Fruit fly (Drosophila melanogaster) whole organism, prepupa: ENCODE results near the gene mew.

Source experiments
- Blimp-1 ChIP-seq: fragments of 200-800 bp; sonication (Bioruptor generic); optimal IDR thresholded peaks from 3 replicates; lab custom pipeline; 2017; ENCODE audit warnings: missing biosample characterization, missing genetic modification characterization, mild to moderate bottlenecking, moderate library complexity, missing genetic modification reagents
- CG10631 ChIP-seq: fragments of 200-800 bp; sonication (Bioruptor generic); optimal IDR thresholded peaks from 2 replicates; lab custom pipeline; 2016; ENCODE audit warnings: missing biosample characterization, missing genetic modification characterization
- CG10669 ChIP-seq: fragments of 200-800 bp; sonication (Bioruptor generic); optimal IDR thresholded peaks from 3 replicates; lab custom pipeline; 2018; ENCODE audit warnings: missing biosample characterization, mild to moderate bottlenecking, missing genetic modification characterization, moderate library complexity
- CG11294 ChIP-seq: fragments of 200-800 bp; sonication (Bioruptor generic); IDR thresholded peaks from 2 replicates; pipeline ENCODE4 v1.3.6; 2022; ENCODE audit warnings: missing biosample characterization, missing genetic modification characterization
- CG11762 ChIP-seq: fragments of 200-800 bp; sonication (Bioruptor generic); optimal IDR thresholded peaks from 3 replicates; lab custom pipeline; 2016; ENCODE audit warnings: missing biosample characterization, missing genetic modification characterization; ENCODE audit not compliant: insufficient read depth
- CG11902 ChIP-seq: fragments of 200-800 bp; sonication (Bioruptor generic); optimal IDR thresholded peaks from 3 replicates; lab custom pipeline; 2016; ENCODE audit warnings: missing biosample characterization, missing genetic modification characterization
- CG15336 ChIP-seq: fragments of 200-800 bp; sonication (Bioruptor generic); IDR thresholded peaks from 2 replicates; pipeline ENCODE4 v1.3.6; 2022; ENCODE audit warnings: missing biosample characterization, missing genetic modification characterization
- CG1621 ChIP-seq: fragments of 200-800 bp; sonication (Bioruptor generic); optimal IDR thresholded peaks from 3 replicates; lab custom pipeline; 2018; ENCODE audit warnings: missing biosample characterization, mild to moderate bottlenecking, missing genetic modification characterization
- CG3032 ChIP-seq: fragments of 200-800 bp; optimal IDR thresholded peaks from 2 replicates; lab custom pipeline; 2019; ENCODE audit warnings: missing biosample characterization, mild to moderate bottlenecking, missing genetic modification characterization, moderate library complexity
- CG31627 ChIP-seq: fragments of 200-800 bp; sonication (Bioruptor generic); optimal IDR thresholded peaks from 3 replicates; lab custom pipeline; 2016; ENCODE audit warnings: missing biosample characterization, missing genetic modification characterization
- CG32006 ChIP-seq: fragments of 200-800 bp; sonication (Bioruptor generic); optimal IDR thresholded peaks from 3 replicates; lab custom pipeline; 2017; ENCODE audit warnings: missing biosample characterization, mild to moderate bottlenecking, missing genetic modification characterization
- CG34406 ChIP-seq: fragments of 200-800 bp; sonication (Bioruptor generic); optimal IDR thresholded peaks from 3 replicates; lab custom pipeline; 2016; ENCODE audit warnings: missing biosample characterization, missing genetic modification characterization
- CG3919 ChIP-seq: fragments of 200-800 bp; sonication (Bioruptor generic); optimal IDR thresholded peaks from 3 replicates; lab custom pipeline; 2016; ENCODE audit warnings: missing biosample characterization, missing genetic modification characterization
- CG6163 ChIP-seq: fragments of 200-800 bp; sonication (Bioruptor generic); IDR thresholded peaks from 3 replicates; pipeline ENCODE4 v1.3.6; 2022; ENCODE audit warnings: missing biosample characterization, missing genetic modification characterization
- CG6276 ChIP-seq: fragments of 200-800 bp; sonication (Bioruptor generic); optimal IDR thresholded peaks from 2 replicates; lab custom pipeline; 2017; ENCODE audit warnings: missing biosample characterization, mild to moderate bottlenecking, missing genetic modification characterization
- CG6792 ChIP-seq: fragments of 200-800 bp; sonication (Bioruptor generic); optimal IDR thresholded peaks from 3 replicates; lab custom pipeline; 2016; ENCODE audit warnings: missing biosample characterization, missing genetic modification characterization
- CG8119 ChIP-seq: fragments of 200-800 bp; sonication (Bioruptor generic); IDR thresholded peaks from 3 replicates; pipeline ENCODE4 v1.3.6; 2022; ENCODE audit warnings: missing biosample characterization, missing genetic modification characterization
- CG8319 ChIP-seq: fragments of 200-800 bp; sonication (Bioruptor generic); optimal IDR thresholded peaks from 3 replicates; lab custom pipeline; 2016; ENCODE audit warnings: missing biosample characterization, missing genetic modification characterization
- CG8632 ChIP-seq: fragments of 200-800 bp; sonication (Bioruptor generic); optimal IDR thresholded peaks from 3 replicates; lab custom pipeline; 2016; ENCODE audit warnings: missing biosample characterization, missing genetic modification characterization
- CG9139 ChIP-seq: fragments of 200-800 bp; sonication (Bioruptor generic); optimal IDR thresholded peaks from 3 replicates; lab custom pipeline; 2017; ENCODE audit warnings: missing biosample characterization, mild to moderate bottlenecking, missing genetic modification characterization
- Eip75B ChIP-seq: fragments of 200-800 bp; sonication (Bioruptor generic); optimal IDR thresholded peaks from 3 replicates; lab custom pipeline; 2016; ENCODE audit warnings: missing biosample characterization, missing genetic modification characterization
- Eip78C ChIP-seq: fragments of 200-800 bp; sonication (Bioruptor generic); peaks from one replicate; lab custom pipeline; 2016; ENCODE audit warnings: missing biosample characterization, missing genetic modification characterization
- Eip93F ChIP-seq: fragments of 200-800 bp; sonication (Bioruptor generic); optimal IDR thresholded peaks from 2 replicates; lab custom pipeline; 2016; ENCODE audit warnings: missing biosample characterization, mild to moderate bottlenecking, missing genetic modification characterization
- Ets21C ChIP-seq: fragments of 200-800 bp; sonication (Bioruptor generic); optimal IDR thresholded peaks from 3 replicates; lab custom pipeline; 2016; ENCODE audit warnings: missing biosample characterization, missing genetic modification characterization
- Ets96B ChIP-seq: fragments of 200-800 bp; optimal IDR thresholded peaks from 2 replicates; lab custom pipeline; 2019; ENCODE audit warnings: missing biosample characterization, mild to moderate bottlenecking, missing genetic modification characterization, moderate library complexity
- Gug ChIP-seq: fragments of 200-800 bp; sonication (Bioruptor generic); IDR thresholded peaks from 2 replicates; pipeline ENCODE4 v1.3.6; 2022; ENCODE audit warnings: missing biosample characterization, missing genetic modification characterization
- Hr38 ChIP-seq: sonication (Bioruptor generic); optimal IDR thresholded peaks from 2 replicates; lab custom pipeline; 2016; ENCODE audit warnings: missing biosample characterization, missing genetic modification characterization
- Hr39 ChIP-seq: fragments of 200-800 bp; sonication (Bioruptor generic); optimal IDR thresholded peaks from 2 replicates; lab custom pipeline; 2016; ENCODE audit warnings: missing biosample characterization, missing genetic modification characterization
- Hr4 ChIP-seq: fragments of 200-800 bp; sonication (Bioruptor generic); optimal IDR thresholded peaks from 3 replicates; lab custom pipeline; 2016; ENCODE audit warnings: missing biosample characterization, missing genetic modification characterization
- Met ChIP-seq: fragments of 200-800 bp; sonication (Bioruptor generic); optimal IDR thresholded peaks from 3 replicates; lab custom pipeline; 2016; ENCODE audit warnings: missing biosample characterization, missing genetic modification characterization
- OdsH ChIP-seq: fragments of 200-800 bp; sonication (Bioruptor generic); optimal IDR thresholded peaks from 3 replicates; lab custom pipeline; 2016; ENCODE audit warnings: missing biosample characterization, missing genetic modification characterization
- Sox15 ChIP-seq: fragments of 200-800 bp; sonication (Bioruptor generic); optimal IDR thresholded peaks from 3 replicates; lab custom pipeline; 2016; ENCODE audit warnings: missing biosample characterization, missing genetic modification characterization
- acj6 ChIP-seq: fragments of 200-800 bp; sonication (Bioruptor generic); optimal IDR thresholded peaks from 3 replicates; lab custom pipeline; 2016; ENCODE audit warnings: missing biosample characterization, missing genetic modification characterization
- cyc ChIP-seq: fragments of 200-800 bp; sonication (Bioruptor generic); optimal IDR thresholded peaks from 3 replicates; lab custom pipeline; 2016; ENCODE audit warnings: missing biosample characterization, missing genetic modification characterization
- dsx ChIP-seq: fragments of 200-800 bp; optimal IDR thresholded peaks from 3 replicates; lab custom pipeline; 2019; ENCODE audit warnings: missing biosample characterization, mild to moderate bottlenecking, missing genetic modification characterization, moderate library complexity; ENCODE audit not compliant: poor library complexity, severe bottlenecking
- esn ChIP-seq: fragments of 200-800 bp; sonication (Bioruptor generic); optimal IDR thresholded peaks from 2 replicates; lab custom pipeline; 2016; ENCODE audit warnings: missing biosample characterization, mild to moderate bottlenecking, missing genetic modification characterization, moderate library complexity
- fd59A ChIP-seq: fragments of 200-800 bp; sonication (Bioruptor generic); optimal IDR thresholded peaks from 2 replicates; lab custom pipeline; 2017; ENCODE audit warnings: missing biosample characterization, mild to moderate bottlenecking, missing genetic modification characterization, missing genetic modification reagents
- fd85E ChIP-seq: fragments of 200-800 bp; sonication (Bioruptor generic); optimal IDR thresholded peaks from 3 replicates; lab custom pipeline; 2016; ENCODE audit warnings: missing biosample characterization, missing genetic modification characterization
- fkh ChIP-seq: fragments of 200-800 bp; sonication (Bioruptor generic); optimal IDR thresholded peaks from 3 replicates; lab custom pipeline; 2017; ENCODE audit warnings: missing biosample characterization, mild to moderate bottlenecking, missing genetic modification characterization, moderate library complexity
- lz ChIP-seq: fragments of 200-800 bp; sonication (Bioruptor generic); optimal IDR thresholded peaks from 3 replicates; lab custom pipeline; 2016; ENCODE audit warnings: missing biosample characterization, missing genetic modification characterization
- net ChIP-seq: fragments of 200-800 bp; sonication (Bioruptor generic); optimal IDR thresholded peaks from 3 replicates; lab custom pipeline; 2016; ENCODE audit warnings: missing biosample characterization, missing genetic modification characterization
- pdm3 ChIP-seq: fragments of 200-800 bp; sonication (Bioruptor generic); optimal IDR thresholded peaks from 3 replicates; lab custom pipeline; 2016; ENCODE audit warnings: missing biosample characterization, missing genetic modification characterization
- salr ChIP-seq, 2 experiments: fragments of 200-800 bp; sonication (Bioruptor generic); optimal IDR thresholded peaks; 3 replicates each; lab custom pipeline; 2016 to 2018; ENCODE audit warnings: missing biosample characterization in 2 of 2, missing genetic modification characterization in 2 of 2, mild to moderate bottlenecking in 1 of 2
- ss ChIP-seq, 2 experiments: fragments of 200-800 bp; sonication (Bioruptor generic); optimal IDR thresholded peaks; 2 replicates in 1 of 2; 3 replicates in 1 of 2; lab custom pipeline; 2017 to 2018; ENCODE audit warnings: mild to moderate bottlenecking in 2 of 2, missing biosample characterization in 2 of 2, missing genetic modification characterization in 2 of 2, moderate library complexity in 1 of 2

mew gene

dm6 chrX:13277580-13278467, 19.5 kb upstream of the mew start (continued):
- TF ChIP-seq Hr39 (GFP tag; lab: Kevin White, UChicago) (peak; percentile 54), Ets96B (tag; lab: Kevin White, UChicago) (no peak), acj6 (GFP tag; lab: Kevin White, UChicago) (peak; percentile 42), ss (GFP tag; optimal IDR thresholded peaks at IDR 0.05; lab: Kevin White, UChicago) (peak; percentile 30 to 35), CG6792 (GFP tag; lab: Kevin White, UChicago) (peak; percentile 23), Eip78C (GFP tag; lab: Kevin White, UChicago) (peak; percentile 90), Sox15 (GFP tag; lab: Kevin White, UChicago) (peak; percentile 38), fd59A (GFP tag; lab: Kevin White, UChicago) (peak; percentile 10), Ets21C (peak; percentile 23), CG11294 (GFP tag; lab: Robert Waterston, UW) (peak; percentile 20; the same call in 1 of the 2 replicates), lz (GFP tag; lab: Kevin White, UChicago) (peak; percentile 56), cyc (GFP tag; lab: Kevin White, UChicago) (peak; percentile 74), fd85E (no peak), pdm3 (GFP tag; lab: Kevin White, UChicago) (peak; percentile 28), CG6163 (GFP tag; lab: Robert Waterston, UW) (peak; percentile 78), CG15336 (peak; percentile 69), CG3919 (peak; percentile 67), CG8319 (GFP tag; lab: Kevin White, UChicago) (peak; percentile 44), CG10669 (GFP tag; lab: Kevin White, UChicago) (peak; percentile 54), CG3032 (tag; lab: Kevin White, UChicago) (no peak)

dm6 chrX:13277148-13277547, 18.9 kb upstream of the mew start:
- TF ChIP-seq Eip78C (GFP tag; lab: Kevin White, UChicago) (peak; percentile 8), fd85E (no peak)

DNA sequence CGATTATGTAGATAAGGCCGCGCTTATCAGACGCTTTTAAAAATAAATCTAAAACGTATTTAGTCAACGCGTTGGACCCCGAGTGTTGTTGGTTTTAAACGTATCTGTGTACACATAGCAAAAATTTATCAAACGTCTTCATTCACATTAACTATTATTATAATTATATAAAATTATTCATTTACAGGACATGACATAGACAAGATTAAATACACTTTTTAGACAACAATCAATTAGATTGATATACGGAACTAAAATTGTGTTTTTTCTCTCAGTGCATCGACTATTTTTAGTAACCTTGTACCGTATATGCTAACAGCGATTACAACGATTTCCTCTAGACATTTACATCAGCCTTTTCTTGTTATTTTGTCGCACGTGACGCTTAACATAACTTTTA, 18.4 kb upstream of the mew start:
- peak; percentile 35 for TF ChIP-seq CG11762 (GFP tag; lab: Kevin White, UChicago)
- TF ChIP-seq dsx (GFP tag; lab: Kevin White, UChicago), result peak; percentile 42
- TF ChIP-seq CG9139 (GFP tag; lab: Kevin White, UChicago), result no peak
- peak; percentile 42 for TF ChIP-seq acj6 (GFP tag; lab: Kevin White, UChicago)
- TF ChIP-seq salr (GFP tag; optimal IDR thresholded peaks at IDR 0.05; lab: Kevin White, UChicago), result peak in 1 of 2 experiments; percentile 22
- peak; percentile 25 for TF ChIP-seq net (GFP tag; lab: Kevin White, UChicago)
- peak; percentile 40 for TF ChIP-seq CG6792 (GFP tag; lab: Kevin White, UChicago)
- TF ChIP-seq Eip93F (GFP tag; lab: Kevin White, UChicago), result no peak
- TF ChIP-seq CG6163 (GFP tag; lab: Robert Waterston, UW), result peak; percentile 52
- TF ChIP-seq CG10669 (GFP tag; lab: Kevin White, UChicago), result peak; percentile 40
- TF ChIP-seq Met, result no peak
- TF ChIP-seq CG32006 (GFP tag; lab: Kevin White, UChicago), result peak; percentile 65
- TF ChIP-seq Blimp-1 (GFP tag; lab: Kevin White, UChicago), result no peak
- TF ChIP-seq CG8319 (GFP tag; lab: Kevin White, UChicago), result peak; percentile 4
- TF ChIP-seq CG15336, result peak; percentile 73
- TF ChIP-seq CG10631 (GFP tag; lab: Kevin White, UChicago), result peak; percentile 63
- no peak for TF ChIP-seq lz (GFP tag; lab: Kevin White, UChicago)
- peak; percentile 29 for TF ChIP-seq esn (GFP tag; lab: Kevin White, UChicago)
- TF ChIP-seq fd85E, result no peak
- peak; percentile 15 for TF ChIP-seq CG11902
- TF ChIP-seq CG1621 (tag; lab: Kevin White, UChicago), result peak; percentile 32
- TF ChIP-seq CG31627, result no peak
- TF ChIP-seq Hr4, result peak; percentile 32
- peak; percentile 27 for TF ChIP-seq CG6276 (GFP tag; lab: Kevin White, UChicago)
- peak; percentile 66; the same call in 2 of the 3 replicates for TF ChIP-seq CG8119 (GFP tag; lab: Robert Waterston, UW)
- no peak for TF ChIP-seq Gug
- TF ChIP-seq Hr38 (GFP tag; lab: Kevin White, UChicago), result no peak
- TF ChIP-seq Hr39 (GFP tag; lab: Kevin White, UChicago), result peak; percentile 8
- peak; percentile 7 for TF ChIP-seq fkh (GFP tag; lab: Kevin White, UChicago)
- TF ChIP-seq CG8632 (GFP tag; lab: Kevin White, UChicago), result peak; percentile 28
- TF ChIP-seq Eip75B (GFP tag; lab: Kevin White, UChicago), result no peak
- peak; percentile 49 for TF ChIP-seq CG34406 (GFP tag; lab: Kevin White, UChicago)
- peak; percentile 48 for TF ChIP-seq OdsH (GFP tag; lab: Kevin White, UChicago)
